Worm (Caenorhabditis elegans): ENCODE results near the gene srh-247.

srh-247 gene

DNA sequence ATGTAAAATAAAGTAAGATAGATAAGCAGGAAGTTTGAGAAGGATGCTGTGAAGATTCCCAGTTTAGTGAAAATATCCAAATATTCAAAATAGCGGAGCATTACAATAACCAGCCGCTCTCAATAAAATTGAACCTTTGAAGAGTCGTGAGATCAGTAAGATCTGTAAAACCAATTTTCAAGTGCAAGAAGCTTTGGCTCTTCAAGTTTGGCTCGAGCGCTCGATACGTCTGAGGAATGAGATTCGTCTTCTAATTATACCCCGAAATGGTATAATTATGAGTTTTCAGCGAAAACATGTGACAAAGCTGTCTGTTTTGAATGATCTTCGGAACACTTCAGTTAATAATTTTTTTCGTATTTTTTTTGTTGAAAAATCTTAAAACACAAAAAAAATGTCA, 34.1 kb downstream of the srh-247 start, which contains the start of gene str-46:
Gene str-46 (minus strand): TSS at position 101 of the 400 bp plus-strand sequence.
- TF ChIP-seq jun-1 (tag; optimal IDR thresholded peaks at IDR 0.05) (no peak), nhr-10 (tag; optimal IDR thresholded peaks at IDR 0.05) (no peak), R02D3.7 (tag; optimal IDR thresholded peaks at IDR 0.05) (no peak), arid-1 (GFP tag; conservative IDR thresholded peaks at IDR 0.05) (no peak), rbr-2 (tag; optimal IDR thresholded peaks at IDR 0.05) (no peak), hlh-30 (tag; optimal IDR thresholded peaks at IDR 0.05; ENCODE audit: insufficient read depth) (no peak), D1046.2 (GFP tag; IDR thresholded peaks at IDR 0.05) (no peak), skn-1 (tag; optimal IDR thresholded peaks at IDR 0.05) (no peak), nhr-77 (tag; optimal IDR thresholded peaks at IDR 0.05) (no peak), lin-29 (GFP tag; IDR thresholded peaks at IDR 0.05) (no peak), aly-2 (tag; optimal IDR thresholded peaks at IDR 0.05) (no peak), ceh-28 (tag; optimal IDR thresholded peaks at IDR 0.05) (no peak), nhr-111 (GFP tag; optimal IDR thresholded peaks at IDR 0.05) (no peak), mep-1 (tag; optimal IDR thresholded peaks at IDR 0.05) (no peak)

DNA sequence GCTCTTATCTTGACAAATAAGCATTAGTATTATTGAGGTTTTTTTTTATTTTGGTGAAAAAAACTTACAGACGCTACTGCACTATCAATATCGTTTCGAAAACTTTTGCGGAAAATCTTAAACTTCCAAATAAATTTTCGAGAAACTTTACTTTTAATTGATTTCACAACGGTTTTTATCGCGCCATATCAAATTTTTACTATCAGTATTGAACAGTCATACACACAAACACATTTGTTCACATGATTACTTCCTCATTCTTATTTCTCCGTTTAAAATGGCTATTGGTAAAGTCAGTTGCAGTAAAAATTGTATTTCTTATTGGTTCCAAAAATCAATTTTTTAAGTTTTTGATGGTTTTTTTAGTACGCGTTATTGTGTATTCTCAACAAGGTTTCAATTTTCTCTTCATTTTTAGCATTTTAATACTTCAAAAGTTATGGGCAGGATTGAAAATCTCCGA, 37.7 kb downstream of the srh-247 start, which contains the start of gene pals-32:
Gene pals-32 (plus strand): TSS at position 413 of the 463 bp plus-strand sequence.
- TF ChIP-seq F10B5.3 (tag; optimal IDR thresholded peaks at IDR 0.05) = no peak
- no peak for TF ChIP-seq daf-8 (GFP tag; IDR thresholded peaks at IDR 0.05)
- TF ChIP-seq ctbp-1 (GFP tag; IDR thresholded peaks at IDR 0.05) = no peak
- no peak for TF ChIP-seq lin-29 (GFP tag; IDR thresholded peaks at IDR 0.05)
- no peak for TF ChIP-seq unc-39 (tag; optimal IDR thresholded peaks at IDR 0.05)
- TF ChIP-seq hmg-1.1 (GFP tag; IDR thresholded peaks at IDR 0.05) = no peak
- TF ChIP-seq lin-13 (GFP tag; optimal IDR thresholded peaks at IDR 0.05) = no peak
- no peak for TF ChIP-seq daf-12 (tag; optimal IDR thresholded peaks at IDR 0.05)
- no peak for TF ChIP-seq arid-1 (GFP tag; conservative IDR thresholded peaks at IDR 0.05)
- TF ChIP-seq pqm-1 (tag; optimal IDR thresholded peaks at IDR 0.05) = peak; percentile 69
- no peak for TF ChIP-seq ztf-11 (tag; optimal IDR thresholded peaks at IDR 0.05)
- no peak for TF ChIP-seq daf-16 (GFP tag; optimal IDR thresholded peaks at IDR 0.05)
- peak; percentile 62 for TF ChIP-seq daf-16 (tag; optimal IDR thresholded peaks at IDR 0.05)
- no peak for TF ChIP-seq zag-1 (tag; optimal IDR thresholded peaks at IDR 0.05)
- TF ChIP-seq ceh-20 (GFP tag; IDR thresholded peaks at IDR 0.05) = no peak
- TF ChIP-seq nhr-42 (GFP tag; IDR thresholded peaks at IDR 0.05) = no peak
- no peak for TF ChIP-seq D1046.2 (GFP tag; IDR thresholded peaks at IDR 0.05)
- peak; percentile 55 for TF ChIP-seq nhr-28 (tag; optimal IDR thresholded peaks at IDR 0.05)
- TF ChIP-seq lsy-2 (tag; optimal IDR thresholded peaks at IDR 0.05) = no peak
- TF ChIP-seq attf-4 (tag; optimal IDR thresholded peaks at IDR 0.05) = no peak
- TF ChIP-seq gei-8 (GFP tag; optimal IDR thresholded peaks at IDR 0.05) = no peak
- no peak for TF ChIP-seq mdt-29 (GFP tag; IDR thresholded peaks at IDR 0.05)
- TF ChIP-seq lin-39 (tag; optimal IDR thresholded peaks at IDR 0.05) = no peak
- TF ChIP-seq zip-2 (tag; optimal IDR thresholded peaks at IDR 0.05) = no peak

DNA sequence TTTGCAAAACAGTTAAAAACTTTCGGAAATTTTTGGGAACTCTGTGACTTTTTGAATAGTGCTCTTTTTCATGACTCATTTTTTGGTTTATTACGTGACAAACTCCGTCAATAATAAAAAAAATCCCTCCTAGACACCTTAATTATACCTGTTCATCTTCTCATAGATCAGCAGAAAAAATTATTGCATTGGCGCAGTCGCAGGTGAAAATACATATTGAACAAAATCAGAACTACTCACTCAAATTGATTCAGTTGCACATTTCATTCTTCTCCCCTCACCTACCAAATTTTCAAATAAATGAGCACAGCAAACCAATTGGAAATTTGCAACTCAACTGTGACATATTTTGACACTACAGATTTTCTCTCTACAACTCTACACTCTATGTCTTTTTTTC, 41.0 kb downstream of the srh-247 start, which contains the start of gene srh-127:
Gene srh-127 (plus strand): TSS at position 301 of the 400 bp plus-strand sequence.
- TF ChIP-seq lir-3 (tag; optimal IDR thresholded peaks at IDR 0.05) = no peak
- no peak for TF ChIP-seq ama-1 (optimal IDR thresholded peaks at IDR 0.05)
- no peak for TF ChIP-seq nhr-11 (tag; optimal IDR thresholded peaks at IDR 0.05)
- TF ChIP-seq zip-2 (tag; optimal IDR thresholded peaks at IDR 0.05) = no peak
- no peak for TF ChIP-seq Y5F2A.4 (GFP tag; optimal IDR thresholded peaks at IDR 0.05)
- TF ChIP-seq nhr-25 (tag; optimal IDR thresholded peaks at IDR 0.05; ENCODE audit: borderline replicate concordance, insufficient read depth) = no peak
- no peak for TF ChIP-seq Y105C5A.15 (GFP tag; IDR thresholded peaks at IDR 0.05)
- TF ChIP-seq hlh-11 (tag; optimal IDR thresholded peaks at IDR 0.05) = no peak
- TF ChIP-seq nhr-6 (tag; optimal IDR thresholded peaks at IDR 0.05) = no peak
- TF ChIP-seq F49E8.2 (tag; optimal IDR thresholded peaks at IDR 0.05; ENCODE audit: borderline replicate concordance) = no peak
- TF ChIP-seq cey-2 (tag; optimal IDR thresholded peaks at IDR 0.05; ENCODE audit: borderline replicate concordance, insufficient read depth) = no peak
